Fruit fly (Drosophila melanogaster) whole organism, wandering third instar larva: ENCODE measurements around the gene Agxt.

Experiments used
- CG32264 ChIP-seq: fragments of 200-800 bp; sonication (Bioruptor generic); optimal IDR thresholded peaks from 2 replicates; lab custom pipeline; 2016; ENCODE audit warnings: missing biosample characterization, missing genetic modification characterization
- CG9705 ChIP-seq: fragments of 200-800 bp; sonication (Bioruptor generic); optimal IDR thresholded peaks from 2 replicates; lab custom pipeline; 2018; ENCODE audit warnings: missing biosample characterization, mild to moderate bottlenecking, missing genetic modification characterization
- CrebA ChIP-seq: fragments of 200-800 bp; sonication (Bioruptor generic); optimal IDR thresholded peaks from 2 replicates; lab custom pipeline; 2016; ENCODE audit warnings: missing biosample characterization, mild to moderate bottlenecking, missing genetic modification characterization, borderline replicate concordance
- Dfd ChIP-seq: fragments of >200 bp; optimal IDR thresholded peaks from 2 replicates; lab custom pipeline; 2017; ENCODE audit warnings: missing biosample characterization, missing genetic modification characterization
- Dif ChIP-seq: fragments of 200-275, 200-300 bp; sonication (Bioruptor generic); optimal IDR thresholded peaks from 2 replicates; lab custom pipeline; 2018; ENCODE audit warnings: missing biosample characterization, missing genetic modification characterization; ENCODE audit not compliant: partially characterized antibody
- GATAd ChIP-seq: sonication (Bioruptor generic); optimal IDR thresholded peaks from 2 replicates; lab custom pipeline; 2016; ENCODE audit warnings: missing biosample characterization, missing genetic modification characterization
- HLH106 ChIP-seq: fragments of 200-800 bp; optimal IDR thresholded peaks from 3 replicates; lab custom pipeline; 2019; ENCODE audit warnings: missing biosample characterization, mild to moderate bottlenecking, missing genetic modification characterization, moderate library complexity
- Hnf4 ChIP-seq: fragments of 200-800 bp; sonication (Bioruptor generic); optimal IDR thresholded peaks from 2 replicates; lab custom pipeline; 2016; ENCODE audit warnings: missing biosample characterization, mild to moderate bottlenecking, missing genetic modification characterization
- Hr78 ChIP-seq: fragments of >200 bp; optimal IDR thresholded peaks from 2 replicates; lab custom pipeline; 2017; ENCODE audit warnings: missing biosample characterization, missing genetic modification characterization
- Hr83 ChIP-seq: fragments of 200-300 bp; sonication (Bioruptor generic); optimal IDR thresholded peaks from 2 replicates; lab custom pipeline; 2016; ENCODE audit warnings: missing biosample characterization, mild to moderate bottlenecking, missing genetic modification characterization, moderate library complexity; ENCODE audit not compliant: poor library complexity, severe bottlenecking
- Jra ChIP-seq: sonication (Bioruptor generic); optimal IDR thresholded peaks from 2 replicates; lab custom pipeline; 2016; ENCODE audit warnings: missing biosample characterization, missing genetic modification characterization
- Mio ChIP-seq: sonication (Bioruptor generic); optimal IDR thresholded peaks from 2 replicates; lab custom pipeline; 2016; ENCODE audit warnings: missing biosample characterization, missing genetic modification characterization
- Myc ChIP-seq: fragments of >200 bp; optimal IDR thresholded peaks from 2 replicates; lab custom pipeline; 2017
- N ChIP-seq: fragments of >200 bp; optimal IDR thresholded peaks from 2 replicates; lab custom pipeline; 2018; ENCODE audit warnings: missing biosample characterization, missing external identifiers, missing genetic modification characterization
- OdsH ChIP-seq: fragments of 200-800 bp; sonication (Bioruptor generic); optimal IDR thresholded peaks from 2 replicates; lab custom pipeline; 2016; ENCODE audit warnings: missing biosample characterization, mild to moderate bottlenecking, missing genetic modification characterization
- Rel ChIP-seq, 2 experiments: fragments of 200-800 bp; sonication (Bioruptor generic) in 1 of 2; optimal IDR thresholded peaks; 2 replicates in 1 of 2; 3 replicates in 1 of 2; lab custom pipeline; 2016 to 2019; ENCODE audit warnings: mild to moderate bottlenecking in 2 of 2, missing biosample characterization in 2 of 2, missing genetic modification characterization in 2 of 2, moderate library complexity in 1 of 2
- Sp1 ChIP-seq: fragments of 200-800 bp; sonication (Bioruptor generic); optimal IDR thresholded peaks from 3 replicates; lab custom pipeline; 2019; ENCODE audit warnings: missing biosample characterization, mild to moderate bottlenecking, missing genetic modification characterization, moderate library complexity
- Vsx2 ChIP-seq: fragments of 200-300, 225-300 bp; sonication (Bioruptor generic); optimal IDR thresholded peaks from 2 replicates; lab custom pipeline; 2018; ENCODE audit warnings: missing biosample characterization, missing genetic modification characterization; ENCODE audit not compliant: partially characterized antibody
- br ChIP-seq: fragments of 200-800 bp; sonication (Bioruptor generic); optimal IDR thresholded peaks from 2 replicates; lab custom pipeline; 2016; ENCODE audit warnings: missing biosample characterization, missing genetic modification characterization
- dl ChIP-seq, 2 experiments: fragments of 175-275, 200-275 bp in 1 of 2; fragments of 200-275 bp in 1 of 2; sonication (Bioruptor generic); optimal IDR thresholded peaks; lab custom pipeline; 2018; ENCODE audit warnings: mild to moderate bottlenecking in 2 of 2, missing biosample characterization in 2 of 2, missing genetic modification characterization in 2 of 2, moderate library complexity in 2 of 2; ENCODE audit not compliant: partially characterized antibody in 2 of 2, insufficient read depth in 1 of 2
- dmrt93B ChIP-seq: fragments of 200-800 bp; sonication (Bioruptor generic); optimal IDR thresholded peaks from 2 replicates; lab custom pipeline; 2018; ENCODE audit warnings: missing biosample characterization, mild to moderate bottlenecking, missing genetic modification characterization
- dsf ChIP-seq: sonication (Bioruptor generic); optimal IDR thresholded peaks from 2 replicates; lab custom pipeline; 2016; ENCODE audit warnings: missing biosample characterization, missing genetic modification characterization, borderline replicate concordance
- ey ChIP-seq: fragments of 200-800 bp; sonication (Bioruptor generic); optimal IDR thresholded peaks from 2 replicates; lab custom pipeline; 2016; ENCODE audit warnings: missing biosample characterization, missing genetic modification characterization
- foxo ChIP-seq, 2 experiments: fragments of 200-800 bp; sonication (Bioruptor generic); optimal IDR thresholded peaks; 2 replicates in 1 of 2; 3 replicates in 1 of 2; lab custom pipeline; 2016 to 2017; ENCODE audit warnings: missing biosample characterization in 2 of 2, missing genetic modification characterization in 2 of 2
- fru ChIP-seq: fragments of 200-800 bp; sonication (Bioruptor generic); optimal IDR thresholded peaks from 3 replicates; lab custom pipeline; 2016; ENCODE audit warnings: missing biosample characterization, mild to moderate bottlenecking, missing genetic modification characterization
- h ChIP-seq: fragments of 200-800 bp; sonication (Bioruptor generic); optimal IDR thresholded peaks from 3 replicates; lab custom pipeline; 2016; ENCODE audit warnings: missing biosample characterization, mild to moderate bottlenecking, missing genetic modification characterization
- jim ChIP-seq: fragments of 175-275, 200-325 bp; sonication (Bioruptor generic); optimal IDR thresholded peaks from 2 replicates; lab custom pipeline; 2016; ENCODE audit warnings: missing biosample characterization, mild to moderate bottlenecking, missing genetic modification characterization
- lola ChIP-seq: fragments of >200 bp; optimal IDR thresholded peaks from 2 replicates; lab custom pipeline; 2017; ENCODE audit warnings: missing biosample characterization, missing genetic modification characterization
- pan ChIP-seq: fragments of >200 bp; optimal IDR thresholded peaks from 2 replicates; lab custom pipeline; 2017
- psq ChIP-seq: fragments of 200-800 bp; sonication (Bioruptor generic); optimal IDR thresholded peaks from 3 replicates; lab custom pipeline; 2017; ENCODE audit warnings: missing biosample characterization, mild to moderate bottlenecking, missing genetic modification characterization, moderate library complexity
- rgr ChIP-seq: fragments of 200-800 bp; sonication (Bioruptor generic); optimal IDR thresholded peaks from 3 replicates; lab custom pipeline; 2016; ENCODE audit warnings: missing biosample characterization, mild to moderate bottlenecking, missing genetic modification characterization
- sage ChIP-seq: fragments of 200-800 bp; sonication (Bioruptor generic); optimal IDR thresholded peaks from 2 replicates; lab custom pipeline; 2016; ENCODE audit warnings: missing biosample characterization, mild to moderate bottlenecking, missing genetic modification characterization
- sv ChIP-seq: fragments of 200-800 bp; sonication (Bioruptor generic); optimal IDR thresholded peaks from 3 replicates; lab custom pipeline; 2016; ENCODE audit warnings: missing biosample characterization, missing genetic modification characterization
- usp ChIP-seq: fragments of >200 bp; optimal IDR thresholded peaks from 2 replicates; lab custom pipeline; 2017; ENCODE audit warnings: missing biosample characterization, missing genetic modification characterization
- woc ChIP-seq: sonication (Bioruptor generic); optimal IDR thresholded peaks from 2 replicates; lab custom pipeline; 2016; ENCODE audit warnings: missing biosample characterization, mild to moderate bottlenecking, missing genetic modification characterization

Gene Agxt

dm6 chrX:6542331-6542730 is 13.6 kb downstream of the Agxt start:
- peak; percentile 60 for TF ChIP-seq h
- TF ChIP-seq Mio (GFP tag; lab: Kevin White, UChicago), result no peak
- peak in 1 of 2 experiments; percentile 51 for TF ChIP-seq foxo (GFP tag; optimal IDR thresholded peaks at IDR 0.05; lab: Kevin White, UChicago)
- TF ChIP-seq woc (GFP tag; lab: Kevin White, UChicago), result peak; percentile 56
- peak; percentile 56 for TF ChIP-seq Sp1 (GFP tag; lab: Kevin White, UChicago)
- TF ChIP-seq OdsH (GFP tag; lab: Kevin White, UChicago), result peak; percentile 64
- no peak for TF ChIP-seq Dfd (GFP tag; lab: Kevin White, UChicago)
- peak; percentile 49 for TF ChIP-seq br (GFP tag; lab: Kevin White, UChicago)
- peak; percentile 23 for TF ChIP-seq ey (GFP tag; lab: Kevin White, UChicago)
- TF ChIP-seq Hnf4, result peak; percentile 28
- peak; percentile 48 for TF ChIP-seq psq
- TF ChIP-seq usp (GFP tag; lab: Kevin White, UChicago), result no peak
- peak; percentile 54 for TF ChIP-seq fru (GFP tag; lab: Kevin White, UChicago)
- TF ChIP-seq HLH106 (tag; lab: Kevin White, UChicago), result peak; percentile 63
- TF ChIP-seq rgr (GFP tag; lab: Kevin White, UChicago), result peak; percentile 61

dm6 chrX:6543569-6544173 is 14.9 kb downstream of the Agxt start:
- TF ChIP-seq Sp1 (GFP tag; lab: Kevin White, UChicago) (no peak), HLH106 (tag; lab: Kevin White, UChicago) (no peak), woc (GFP tag; lab: Kevin White, UChicago) (no peak), pan (no peak), dmrt93B (GFP tag; lab: Kevin White, UChicago) (no peak), CG9705 (GFP tag; lab: Kevin White, UChicago) (no peak), N (GFP tag; lab: Kevin White, UChicago) (no peak), Jra (GFP tag; lab: Kevin White, UChicago) (peak; percentile 24), Myc (no peak), Vsx2 (GFP tag; lab: Kevin White, UChicago) (peak; percentile 12), h (no peak), Dif (peak; percentile 47), Hr83 (no peak), jim (GFP tag; lab: Kevin White, UChicago) (no peak), CG32264 (no peak)

dm6 chrX:6545862-6546270 is 17.1 kb downstream of the Agxt start:
- no peak for TF ChIP-seq Rel (GFP tag; optimal IDR thresholded peaks at IDR 0.05; lab: Kevin White, UChicago)
- TF ChIP-seq Rel (tag; optimal IDR thresholded peaks at IDR 0.05; lab: Kevin White, UChicago), result peak; percentile 28
- TF ChIP-seq Sp1 (GFP tag; lab: Kevin White, UChicago), result peak; percentile 3
- TF ChIP-seq Jra (GFP tag; lab: Kevin White, UChicago), result peak; percentile 21
- no peak for TF ChIP-seq CrebA (GFP tag; lab: Kevin White, UChicago)
- TF ChIP-seq Hr83, result peak; percentile 51
- peak; percentile 59 for TF ChIP-seq woc (GFP tag; lab: Kevin White, UChicago)
- TF ChIP-seq CG32264, result no peak
- TF ChIP-seq, all 38 proteins: peak for 5

dm6 chrX:6546970-6547369 is 18.2 kb downstream of the Agxt start:
- TF ChIP-seq Mio (GFP tag; lab: Kevin White, UChicago), result no peak

dm6 chrX:6549428-6550117 is 20.8 kb downstream of the Agxt start:
- TF ChIP-seq CG9705 (GFP tag; lab: Kevin White, UChicago), result peak; percentile 95
- TF ChIP-seq br (GFP tag; lab: Kevin White, UChicago), result peak; percentile 97
- TF ChIP-seq dmrt93B (GFP tag; lab: Kevin White, UChicago), result peak; percentile 95
- no peak for TF ChIP-seq Dfd (GFP tag; lab: Kevin White, UChicago)
- no peak for TF ChIP-seq jim (GFP tag; lab: Kevin White, UChicago)
- peak; percentile 95 for TF ChIP-seq Jra (GFP tag; lab: Kevin White, UChicago)
- TF ChIP-seq Dif, result no peak
- peak; percentile 90 for TF ChIP-seq sage (GFP tag; lab: Kevin White, UChicago)
- TF ChIP-seq N (GFP tag; lab: Kevin White, UChicago), result no peak
- TF ChIP-seq lola, result no peak
- peak; percentile 98 for TF ChIP-seq ey (GFP tag; lab: Kevin White, UChicago)
- peak; percentile 95 for TF ChIP-seq OdsH (GFP tag; lab: Kevin White, UChicago)
- TF ChIP-seq Hr78 (GFP tag; lab: Kevin White, UChicago), result no peak
- peak; percentile 67 for TF ChIP-seq dsf (GFP tag; lab: Kevin White, UChicago)
- TF ChIP-seq Hr83, result peak; percentile 47
- TF ChIP-seq GATAd (GFP tag; lab: Kevin White, UChicago), result peak; percentile 78
- TF ChIP-seq rgr (GFP tag; lab: Kevin White, UChicago), result peak; percentile 97
- peak; percentile 85 for TF ChIP-seq sv (GFP tag; lab: Kevin White, UChicago)
- TF ChIP-seq psq, result peak; percentile 93
- peak; percentile 95 for TF ChIP-seq Hnf4
- TF ChIP-seq woc (GFP tag; lab: Kevin White, UChicago), result peak; percentile 93
- peak; percentile 93 for TF ChIP-seq Sp1 (GFP tag; lab: Kevin White, UChicago)
- TF ChIP-seq Mio (GFP tag; lab: Kevin White, UChicago), result peak; percentile 62
- no peak for TF ChIP-seq Vsx2 (GFP tag; lab: Kevin White, UChicago)
- no peak for TF ChIP-seq pan
- TF ChIP-seq dl (GFP tag; optimal IDR thresholded peaks at IDR 0.05; lab: Kevin White, UChicago; ENCODE audit: insufficient read depth in 1 of 2, partially characterized antibody in 2 of 2), result no peak
- TF ChIP-seq fru (GFP tag; lab: Kevin White, UChicago), result peak; percentile 98
- TF ChIP-seq HLH106 (tag; lab: Kevin White, UChicago), result peak; percentile 97
